Worm (Caenorhabditis elegans) whole organism, L2 larva: ENCODE results near the gene nspd-2.

Experiments used
- elt-1 ChIP-seq: fragments of 150-350 bp; optimal IDR thresholded peaks from 2 replicates; lab custom pipeline; 2014; ENCODE audit warnings: missing biosample characterization, missing genetic modification characterization
- lin-39 ChIP-seq: fragments of 150-350 bp; optimal IDR thresholded peaks from 2 replicates; lab custom pipeline; 2014; ENCODE audit warnings: missing biosample characterization, missing genetic modification reagents, missing genetic modification characterization
- nhr-237 ChIP-seq: fragments of 150-350 bp; optimal IDR thresholded peaks from 2 replicates; lab custom pipeline; 2014; ENCODE audit warnings: missing biosample characterization, missing genetic modification characterization
- snpc-4 ChIP-seq: fragments of 150-350 bp; optimal IDR thresholded peaks from 2 replicates; lab custom pipeline; 2014; ENCODE audit warnings: missing biosample characterization, missing genetic modification characterization

ce11 chrIV:9861921-9862320 is 18.1 kb downstream of the nspd-2 start, which contains the start of gene K07F5.14:
- TF ChIP-seq nhr-237 (tag; lab: Kevin White, UChicago) (no peak), lin-39 (no peak), snpc-4 (tag; lab: Kevin White, UChicago) (no peak), elt-1 (no peak)
